Worm (Caenorhabditis elegans): Measurements from ENCODE around the gene F56A8.4.
A peak's percentile ranks its signal among the peaks of the same experiment; 100 is the strongest.

F56A8.4 gene

ce11 chrIII:13302578-13302977 is 39.5 kb downstream of the F56A8.4 start (continued):
- TF ChIP-seq ZK185.1 (tag; optimal IDR thresholded peaks at IDR 0.05; ENCODE audit: poor library complexity, severe bottlenecking) (no peak), lag-1 (GFP tag; IDR thresholded peaks at IDR 0.05) (no peak), Y53F4B.3 (GFP tag; IDR thresholded peaks at IDR 0.05) (no peak), lin-40 (tag; optimal IDR thresholded peaks at IDR 0.05) (no peak), Y79H2A.3 (GFP tag; conservative IDR thresholded peaks at IDR 0.05) (peak; percentile 75; the same call in 1 of the 2 replicates), madf-6 (GFP tag; IDR thresholded peaks at IDR 0.05) (peak; percentile 12; the same call in 1 of the 2 replicates)

ce11 chrIII:13305537-13305936 is 42.5 kb downstream of the F56A8.4 start:
- peak; percentile 35; the same call in 1 of the 2 replicates for TF ChIP-seq lin-26 (GFP tag; IDR thresholded peaks at IDR 0.05)
- TF ChIP-seq pha-4 (tag; optimal IDR thresholded peaks at IDR 0.05): no peak

ce11 chrIII:13307107-13307506 is 44.0 kb downstream of the F56A8.4 start, which contains the start of the genes klp-19 and slc-36.1:
Gene klp-19 (minus strand): TSS chrIII:13307259.
Gene slc-36.1 (plus strand): TSS chrIII:13307502.
- no peak for TF ChIP-seq K12H6.12 (tag; optimal IDR thresholded peaks at IDR 0.05)
- no peak for TF ChIP-seq hmg-20 (GFP tag; IDR thresholded peaks at IDR 0.05)
- peak; percentile 11 for TF ChIP-seq tbp1 (GFP tag; optimal IDR thresholded peaks at IDR 0.05)
- no peak for TF ChIP-seq F57C9.4 (tag; optimal IDR thresholded peaks at IDR 0.05)
- peak; percentile 51 for TF ChIP-seq snpc-3.4 (tag; optimal IDR thresholded peaks at IDR 0.05)
- peak; percentile 84 for TF ChIP-seq dpl-1 (GFP tag; optimal IDR thresholded peaks at IDR 0.05)
- no peak for TF ChIP-seq nhr-90 (tag; optimal IDR thresholded peaks at IDR 0.05)
- no peak for TF ChIP-seq nhr-179 (tag; optimal IDR thresholded peaks at IDR 0.05)
- no peak for TF ChIP-seq repo-1 (tag; optimal IDR thresholded peaks at IDR 0.05)
- TF ChIP-seq lsy-27 (tag; optimal IDR thresholded peaks at IDR 0.05; ENCODE audit: borderline replicate concordance, insufficient read depth): no peak
- no peak for TF ChIP-seq zim-3 (tag; optimal IDR thresholded peaks at IDR 0.05)
- no peak for TF ChIP-seq ztf-25 (GFP tag; IDR thresholded peaks at IDR 0.05)
- no peak for TF ChIP-seq B0261.1 (tag; optimal IDR thresholded peaks at IDR 0.05)
- no peak for TF ChIP-seq Y67H2A.10 (GFP tag; conservative IDR thresholded peaks at IDR 0.05)
- peak; percentile 78 for TF ChIP-seq F23B12.7 (tag; optimal IDR thresholded peaks at IDR 0.05; ENCODE audit: insufficient read depth)
- no peak for TF ChIP-seq lir-1 (GFP tag; conservative IDR thresholded peaks at IDR 0.05)
- no peak for TF ChIP-seq nfya-1 (tag; optimal IDR thresholded peaks at IDR 0.05; ENCODE audit: borderline replicate concordance, insufficient read depth)
- TF ChIP-seq gei-17 (GFP tag; optimal IDR thresholded peaks at IDR 0.05): no peak
- no peak for TF ChIP-seq dpff-1 (tag; optimal IDR thresholded peaks at IDR 0.05)
- no peak for TF ChIP-seq him-1 (tag; optimal IDR thresholded peaks at IDR 0.05)
- TF ChIP-seq dox-1 (GFP tag; IDR thresholded peaks at IDR 0.05): peak; percentile 68
- TF ChIP-seq attf-6 (GFP tag; IDR thresholded peaks at IDR 0.05): no peak
- no peak for TF ChIP-seq Y53G8AR.9 (GFP tag; conservative IDR thresholded peaks at IDR 0.05)
- no peak for TF ChIP-seq F37B4.10 (GFP tag; IDR thresholded peaks at IDR 0.05)
- TF ChIP-seq unc-130 (GFP tag; optimal IDR thresholded peaks at IDR 0.05): no peak
- TF ChIP-seq mcd-1 (GFP tag; IDR thresholded peaks at IDR 0.05): peak; percentile 62
- peak; percentile 37; the same call in 1 of the 2 replicates for TF ChIP-seq C17E4.6 (GFP tag; IDR thresholded peaks at IDR 0.05)
- no peak for TF ChIP-seq ztf-6 (GFP tag; IDR thresholded peaks at IDR 0.05)
- no peak for TF ChIP-seq egl-18 (GFP tag; IDR thresholded peaks at IDR 0.05)
- TF ChIP-seq mxl-1 (tag; optimal IDR thresholded peaks at IDR 0.05): no peak
- no peak for TF ChIP-seq ZK185.1 (tag; optimal IDR thresholded peaks at IDR 0.05; ENCODE audit: poor library complexity, severe bottlenecking)
- no peak for TF ChIP-seq nfyb-1 (GFP tag; IDR thresholded peaks at IDR 0.05)
- TF ChIP-seq xnd-1 (tag; optimal IDR thresholded peaks at IDR 0.05): peak; percentile 60
- TF ChIP-seq ceh-79 (tag; optimal IDR thresholded peaks at IDR 0.05): no peak
- TF ChIP-seq madf-8 (GFP tag; conservative IDR thresholded peaks at IDR 0.05): peak; percentile 52; the same call in 1 of the 2 replicates
- no peak for TF ChIP-seq sdz-38 (tag; optimal IDR thresholded peaks at IDR 0.05)
- TF ChIP-seq fkh-3 (tag; optimal IDR thresholded peaks at IDR 0.05): no peak
- peak; percentile 48 for TF ChIP-seq ceh-100 (GFP tag; IDR thresholded peaks at IDR 0.05)
- no peak for TF ChIP-seq ekl-4 (GFP tag; IDR thresholded peaks at IDR 0.05)
